Fruit fly (Drosophila melanogaster) whole organism, prepupa: ENCODE data around the gene bgm.

Experiments used
- Blimp-1 ChIP-seq: fragments of 200-800 bp; sonication (Bioruptor generic); optimal IDR thresholded peaks from 3 replicates; lab custom pipeline; 2017; ENCODE audit warnings: missing biosample characterization, missing genetic modification characterization, mild to moderate bottlenecking, moderate library complexity, missing genetic modification reagents
- CG10631 ChIP-seq: fragments of 200-800 bp; sonication (Bioruptor generic); optimal IDR thresholded peaks from 2 replicates; lab custom pipeline; 2016; ENCODE audit warnings: missing biosample characterization, missing genetic modification characterization
- CG10669 ChIP-seq: fragments of 200-800 bp; sonication (Bioruptor generic); optimal IDR thresholded peaks from 3 replicates; lab custom pipeline; 2018; ENCODE audit warnings: missing biosample characterization, mild to moderate bottlenecking, missing genetic modification characterization, moderate library complexity
- CG11294 ChIP-seq: fragments of 200-800 bp; sonication (Bioruptor generic); IDR thresholded peaks from 2 replicates; pipeline ENCODE4 v1.3.6; 2022; ENCODE audit warnings: missing biosample characterization, missing genetic modification characterization
- CG15336 ChIP-seq: fragments of 200-800 bp; sonication (Bioruptor generic); IDR thresholded peaks from 2 replicates; pipeline ENCODE4 v1.3.6; 2022; ENCODE audit warnings: missing biosample characterization, missing genetic modification characterization
- CG1621 ChIP-seq: fragments of 200-800 bp; sonication (Bioruptor generic); optimal IDR thresholded peaks from 3 replicates; lab custom pipeline; 2018; ENCODE audit warnings: missing biosample characterization, mild to moderate bottlenecking, missing genetic modification characterization
- CG16779 ChIP-seq: fragments of 200-800 bp; sonication (Bioruptor generic); optimal IDR thresholded peaks from 3 replicates; lab custom pipeline; 2017; ENCODE audit warnings: missing biosample characterization, mild to moderate bottlenecking, missing genetic modification characterization
- CG3032 ChIP-seq: fragments of 200-800 bp; optimal IDR thresholded peaks from 2 replicates; lab custom pipeline; 2019; ENCODE audit warnings: missing biosample characterization, mild to moderate bottlenecking, missing genetic modification characterization, moderate library complexity
- CG31627 ChIP-seq: fragments of 200-800 bp; sonication (Bioruptor generic); optimal IDR thresholded peaks from 3 replicates; lab custom pipeline; 2016; ENCODE audit warnings: missing biosample characterization, missing genetic modification characterization
- CG32006 ChIP-seq: fragments of 200-800 bp; sonication (Bioruptor generic); optimal IDR thresholded peaks from 3 replicates; lab custom pipeline; 2017; ENCODE audit warnings: missing biosample characterization, mild to moderate bottlenecking, missing genetic modification characterization
- CG34406 ChIP-seq: fragments of 200-800 bp; sonication (Bioruptor generic); optimal IDR thresholded peaks from 3 replicates; lab custom pipeline; 2016; ENCODE audit warnings: missing biosample characterization, missing genetic modification characterization
- CG3919 ChIP-seq: fragments of 200-800 bp; sonication (Bioruptor generic); optimal IDR thresholded peaks from 3 replicates; lab custom pipeline; 2016; ENCODE audit warnings: missing biosample characterization, missing genetic modification characterization
- CG6163 ChIP-seq: fragments of 200-800 bp; sonication (Bioruptor generic); IDR thresholded peaks from 3 replicates; pipeline ENCODE4 v1.3.6; 2022; ENCODE audit warnings: missing biosample characterization, missing genetic modification characterization
- CG6276 ChIP-seq: fragments of 200-800 bp; sonication (Bioruptor generic); optimal IDR thresholded peaks from 2 replicates; lab custom pipeline; 2017; ENCODE audit warnings: missing biosample characterization, mild to moderate bottlenecking, missing genetic modification characterization
- CG6808 ChIP-seq: fragments of 200-800 bp; sonication (Bioruptor generic); optimal IDR thresholded peaks from 3 replicates; lab custom pipeline; 2017; ENCODE audit warnings: missing biosample characterization, missing genetic modification characterization, mild to moderate bottlenecking, moderate library complexity, missing genetic modification reagents
- CG8119 ChIP-seq: fragments of 200-800 bp; sonication (Bioruptor generic); IDR thresholded peaks from 3 replicates; pipeline ENCODE4 v1.3.6; 2022; ENCODE audit warnings: missing biosample characterization, missing genetic modification characterization
- CG8632 ChIP-seq: fragments of 200-800 bp; sonication (Bioruptor generic); optimal IDR thresholded peaks from 3 replicates; lab custom pipeline; 2016; ENCODE audit warnings: missing biosample characterization, missing genetic modification characterization
- CG9139 ChIP-seq: fragments of 200-800 bp; sonication (Bioruptor generic); optimal IDR thresholded peaks from 3 replicates; lab custom pipeline; 2017; ENCODE audit warnings: missing biosample characterization, mild to moderate bottlenecking, missing genetic modification characterization
- Eip78C ChIP-seq: fragments of 200-800 bp; sonication (Bioruptor generic); peaks from one replicate; lab custom pipeline; 2016; ENCODE audit warnings: missing biosample characterization, missing genetic modification characterization
- Gug ChIP-seq: fragments of 200-800 bp; sonication (Bioruptor generic); IDR thresholded peaks from 2 replicates; pipeline ENCODE4 v1.3.6; 2022; ENCODE audit warnings: missing biosample characterization, missing genetic modification characterization
- Hr4 ChIP-seq: fragments of 200-800 bp; sonication (Bioruptor generic); optimal IDR thresholded peaks from 3 replicates; lab custom pipeline; 2016; ENCODE audit warnings: missing biosample characterization, missing genetic modification characterization
- Met ChIP-seq: fragments of 200-800 bp; sonication (Bioruptor generic); optimal IDR thresholded peaks from 3 replicates; lab custom pipeline; 2016; ENCODE audit warnings: missing biosample characterization, missing genetic modification characterization
- OdsH ChIP-seq: fragments of 200-800 bp; sonication (Bioruptor generic); optimal IDR thresholded peaks from 3 replicates; lab custom pipeline; 2016; ENCODE audit warnings: missing biosample characterization, missing genetic modification characterization
- Smox ChIP-seq: fragments of 200-800 bp; sonication (Bioruptor generic); optimal IDR thresholded peaks from 3 replicates; lab custom pipeline; 2016; ENCODE audit warnings: missing biosample characterization, missing genetic modification characterization
- Sox102F ChIP-seq: fragments of 200-800 bp; sonication (Bioruptor generic); optimal IDR thresholded peaks from 2 replicates; lab custom pipeline; 2016; ENCODE audit warnings: missing biosample characterization, mild to moderate bottlenecking, missing genetic modification characterization
- Sox14 ChIP-seq: fragments of 200-800 bp; sonication (Bioruptor generic); optimal IDR thresholded peaks from 3 replicates; lab custom pipeline; 2016; ENCODE audit warnings: missing biosample characterization, missing genetic modification characterization
- Sox15 ChIP-seq: fragments of 200-800 bp; sonication (Bioruptor generic); optimal IDR thresholded peaks from 3 replicates; lab custom pipeline; 2016; ENCODE audit warnings: missing biosample characterization, missing genetic modification characterization
- achi ChIP-seq: fragments of 200-800 bp; sonication (Bioruptor generic); optimal IDR thresholded peaks from 3 replicates; lab custom pipeline; 2016; ENCODE audit warnings: missing biosample characterization, missing genetic modification characterization
- acj6 ChIP-seq: fragments of 200-800 bp; sonication (Bioruptor generic); optimal IDR thresholded peaks from 3 replicates; lab custom pipeline; 2016; ENCODE audit warnings: missing biosample characterization, missing genetic modification characterization
- cyc ChIP-seq: fragments of 200-800 bp; sonication (Bioruptor generic); optimal IDR thresholded peaks from 3 replicates; lab custom pipeline; 2016; ENCODE audit warnings: missing biosample characterization, missing genetic modification characterization
- dac ChIP-seq: fragments of 200-800 bp; sonication (Bioruptor generic); optimal IDR thresholded peaks from 2 replicates; lab custom pipeline; 2017; ENCODE audit warnings: missing biosample characterization, mild to moderate bottlenecking, missing genetic modification characterization
- eg ChIP-seq: fragments of 200-800 bp; sonication (Bioruptor generic); IDR thresholded peaks from 3 replicates; pipeline ENCODE4 v1.3.6; 2022; ENCODE audit warnings: missing biosample characterization, missing genetic modification characterization
- fd59A ChIP-seq: fragments of 200-800 bp; sonication (Bioruptor generic); optimal IDR thresholded peaks from 2 replicates; lab custom pipeline; 2017; ENCODE audit warnings: missing biosample characterization, mild to moderate bottlenecking, missing genetic modification characterization, missing genetic modification reagents
- fd85E ChIP-seq: fragments of 200-800 bp; sonication (Bioruptor generic); optimal IDR thresholded peaks from 3 replicates; lab custom pipeline; 2016; ENCODE audit warnings: missing biosample characterization, missing genetic modification characterization
- lz ChIP-seq: fragments of 200-800 bp; sonication (Bioruptor generic); optimal IDR thresholded peaks from 3 replicates; lab custom pipeline; 2016; ENCODE audit warnings: missing biosample characterization, missing genetic modification characterization
- net ChIP-seq: fragments of 200-800 bp; sonication (Bioruptor generic); optimal IDR thresholded peaks from 3 replicates; lab custom pipeline; 2016; ENCODE audit warnings: missing biosample characterization, missing genetic modification characterization
- pdm3 ChIP-seq: fragments of 200-800 bp; sonication (Bioruptor generic); optimal IDR thresholded peaks from 3 replicates; lab custom pipeline; 2016; ENCODE audit warnings: missing biosample characterization, missing genetic modification characterization
- salr ChIP-seq, 2 experiments: fragments of 200-800 bp; sonication (Bioruptor generic); optimal IDR thresholded peaks; 3 replicates each; lab custom pipeline; 2016 to 2018; ENCODE audit warnings: missing biosample characterization in 2 of 2, missing genetic modification characterization in 2 of 2, mild to moderate bottlenecking in 1 of 2
- spab ChIP-seq: fragments of 200-800 bp; sonication (Bioruptor generic); optimal IDR thresholded peaks from 2 replicates; lab custom pipeline; 2017; ENCODE audit warnings: missing biosample characterization, mild to moderate bottlenecking, missing genetic modification characterization, missing genetic modification reagents
- ss ChIP-seq, 2 experiments: fragments of 200-800 bp; sonication (Bioruptor generic); optimal IDR thresholded peaks; 2 replicates in 1 of 2; 3 replicates in 1 of 2; lab custom pipeline; 2017 to 2018; ENCODE audit warnings: mild to moderate bottlenecking in 2 of 2, missing biosample characterization in 2 of 2, missing genetic modification characterization in 2 of 2, moderate library complexity in 1 of 2
- svp ChIP-seq: fragments of 200-800 bp; sonication (Bioruptor generic); peaks from one replicate; lab custom pipeline; 2016; ENCODE audit warnings: missing biosample characterization, missing genetic modification characterization
- topi ChIP-seq: fragments of 200-800 bp; sonication (Bioruptor generic); optimal IDR thresholded peaks from 3 replicates; lab custom pipeline; 2016; ENCODE audit warnings: missing biosample characterization, missing genetic modification characterization
- vri ChIP-seq: fragments of 200-800 bp; sonication (Bioruptor generic); optimal IDR thresholded peaks from 3 replicates; lab custom pipeline; 2016; ENCODE audit warnings: missing biosample characterization, mild to moderate bottlenecking, missing genetic modification characterization

Gene bgm

DNA sequence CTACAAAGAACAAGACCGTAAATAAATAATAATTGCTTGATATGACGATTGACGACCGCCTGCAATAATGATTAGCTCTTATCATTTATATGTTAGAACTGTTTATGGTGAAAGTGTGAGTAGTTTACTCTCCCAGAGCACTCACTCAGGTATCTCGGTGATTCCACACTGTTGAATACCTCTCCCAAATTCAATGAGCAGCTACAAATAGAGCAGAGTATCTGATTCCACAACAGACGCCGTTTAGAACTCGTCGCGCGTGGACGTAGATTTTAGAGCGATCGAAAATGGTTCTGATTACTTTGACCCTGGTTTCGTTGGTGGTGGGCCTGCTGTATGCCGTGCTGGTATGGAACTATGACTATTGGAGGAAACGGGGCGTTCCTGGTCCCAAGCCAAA lies 35.7 kb upstream of the bgm start, which contains the start of gene Cyp28a5:
Cyp28a5 (plus strand) TSS at position 230 of the 400 bp plus-strand sequence.
- TF ChIP-seq dac (GFP tag; lab: Kevin White, UChicago) (no peak), Met (GFP tag; lab: Kevin White, UChicago) (no peak), CG10669 (GFP tag; lab: Kevin White, UChicago) (no peak), ss (GFP tag; optimal IDR thresholded peaks at IDR 0.05; lab: Kevin White, UChicago) (no peak), CG1621 (tag; lab: Kevin White, UChicago) (no peak), salr (GFP tag; optimal IDR thresholded peaks at IDR 0.05; lab: Kevin White, UChicago) (no peak), net (GFP tag; lab: Kevin White, UChicago) (no peak), CG6808 (GFP tag; lab: Kevin White, UChicago) (no peak), CG3032 (tag; lab: Kevin White, UChicago) (no peak), spab (GFP tag; lab: Kevin White, UChicago) (no peak)

- TF ChIP-seq fd59A (no peak), CG3032 (tag; lab: Kevin White, UChicago) (no peak), lz (no peak), svp (GFP tag; lab: Kevin White, UChicago) (peak; percentile 82)
- TF ChIP-seq, all 60 proteins: peak for 1
Measured at dm6 chr2L:13979826-13980225, 33.0 kb upstream of the bgm start, which contains the start of gene NimC2. TSS of gene NimC2 (plus strand) at chr2L:13980126.

- TF ChIP-seq Eip78C (GFP tag; lab: Kevin White, UChicago) (peak; percentile 84), CG6276 (GFP tag; lab: Kevin White, UChicago) (no peak), CG10669 (GFP tag; lab: Kevin White, UChicago) (no peak), CG8119 (peak; percentile 52; the same call in 1 of the 3 replicates), Sox14 (GFP tag; lab: Kevin White, UChicago) (peak; percentile 40), CG8632 (no peak), CG1621 (tag; lab: Kevin White, UChicago) (no peak), eg (GFP tag; lab: Robert Waterston, UW) (peak; percentile 70), Met (GFP tag; lab: Kevin White, UChicago) (no peak), OdsH (GFP tag; lab: Kevin White, UChicago) (peak; percentile 8), CG31627 (peak; percentile 36), pdm3 (peak; percentile 38), Gug (GFP tag; lab: Robert Waterston, UW) (peak; percentile 37; the same call in 1 of the 2 replicates), acj6 (GFP tag; lab: Kevin White, UChicago) (peak; percentile 27), CG16779 (tag; lab: Kevin White, UChicago) (no peak), spab (GFP tag; lab: Kevin White, UChicago) (no peak), CG11294 (GFP tag; lab: Robert Waterston, UW) (peak; percentile 48; the same call in 1 of the 2 replicates), achi (GFP tag; lab: Kevin White, UChicago) (peak; percentile 24), CG3919 (peak; percentile 19), Hr4 (GFP tag; lab: Kevin White, UChicago) (no peak), Sox15 (GFP tag; lab: Kevin White, UChicago) (no peak), cyc (peak; percentile 44), CG6163 (GFP tag; lab: Robert Waterston, UW) (peak; percentile 37; the same call in 1 of the 3 replicates), Blimp-1 (GFP tag; lab: Kevin White, UChicago) (peak; percentile 33), svp (GFP tag; lab: Kevin White, UChicago) (peak; percentile 86), CG15336 (peak; percentile 70; the same call in 1 of the 2 replicates), CG34406 (peak; percentile 22), CG9139 (GFP tag; lab: Kevin White, UChicago) (no peak), CG10631 (GFP tag; lab: Kevin White, UChicago) (peak; percentile 3), fd85E (GFP tag; lab: Kevin White, UChicago) (no peak), Smox (GFP tag; lab: Kevin White, UChicago) (peak; percentile 56), CG32006 (GFP tag; lab: Kevin White, UChicago) (peak; percentile 39), topi (GFP tag; lab: Kevin White, UChicago) (peak; percentile 61), Sox102F (peak; percentile 65), vri (GFP tag; lab: Kevin White, UChicago) (no peak), lz (peak; percentile 57)
Measured at dm6 chr2L:13998952-13999351, 13.9 kb upstream of the bgm start.
